Fruit fly (Drosophila melanogaster): ENCODE data around the gene Atu.
A peak's percentile ranks its signal among the peaks of the same experiment; 100 is the strongest.

Gene Atu

dm6 chr3R:5617923-5618623, 4.9 kb downstream of the Atu start (continued):
- TF ChIP-seq CG8319 (GFP tag; optimal IDR thresholded peaks at IDR 0.05) (no peak), CG6276 (GFP tag; optimal IDR thresholded peaks at IDR 0.05) (peak; percentile 34), CG1621 (tag; optimal IDR thresholded peaks at IDR 0.05) (peak; percentile 19), topi (GFP tag; optimal IDR thresholded peaks at IDR 0.05) (peak; percentile 50), lz (GFP tag; optimal IDR thresholded peaks at IDR 0.05) (peak; percentile 40), fd59A (GFP tag; optimal IDR thresholded peaks at IDR 0.05) (no peak), Sox14 (GFP tag; optimal IDR thresholded peaks at IDR 0.05) (peak; percentile 74), Sox15 (GFP tag; optimal IDR thresholded peaks at IDR 0.05) (peak; percentile 15), acj6 (GFP tag; optimal IDR thresholded peaks at IDR 0.05) (peak; percentile 45), CG32006 (GFP tag; optimal IDR thresholded peaks at IDR 0.05) (peak; percentile 68), net (GFP tag; optimal IDR thresholded peaks at IDR 0.05) (peak; percentile 27), CG6163 (GFP tag; IDR thresholded peaks at IDR 0.05) (peak; percentile 72), CG15336 (GFP tag; IDR thresholded peaks at IDR 0.05) (peak; percentile 57), CG8632 (GFP tag; optimal IDR thresholded peaks at IDR 0.05) (peak; percentile 23), Eip75B (GFP tag; optimal IDR thresholded peaks at IDR 0.05) (peak; percentile 52), Blimp-1 (GFP tag; optimal IDR thresholded peaks at IDR 0.05) (no peak), Hr4 (GFP tag; optimal IDR thresholded peaks at IDR 0.05) (peak; percentile 64), Met (GFP tag; optimal IDR thresholded peaks at IDR 0.05) (peak; percentile 52)

dm6 chr3R:5620387-5620956, 7.3 kb downstream of the Atu start:
- TF ChIP-seq spab (GFP tag; optimal IDR thresholded peaks at IDR 0.05), result peak; percentile 48
- peak; percentile 57 for TF ChIP-seq pdm3 (GFP tag; optimal IDR thresholded peaks at IDR 0.05)
- TF ChIP-seq Eip93F (GFP tag; optimal IDR thresholded peaks at IDR 0.05), result no peak
- TF ChIP-seq CG11294 (GFP tag; IDR thresholded peaks at IDR 0.05), result no peak
- peak; percentile 71 for TF ChIP-seq topi (GFP tag; optimal IDR thresholded peaks at IDR 0.05)
- TF ChIP-seq CG10669 (GFP tag; optimal IDR thresholded peaks at IDR 0.05), result peak; percentile 49
- TF ChIP-seq CG6792 (GFP tag; optimal IDR thresholded peaks at IDR 0.05), result peak; percentile 55
- TF ChIP-seq ss (GFP tag; optimal IDR thresholded peaks at IDR 0.05), result peak in 1 of 2 experiments; percentile 51
- peak; percentile 70 for TF ChIP-seq cyc (GFP tag; optimal IDR thresholded peaks at IDR 0.05)
- TF ChIP-seq Eip78C (GFP tag), result peak; percentile 92
- peak; percentile 58 for TF ChIP-seq OdsH (GFP tag; optimal IDR thresholded peaks at IDR 0.05)
- TF ChIP-seq CG6163 (GFP tag; IDR thresholded peaks at IDR 0.05), result peak; percentile 76
- TF ChIP-seq Gug (GFP tag; IDR thresholded peaks at IDR 0.05), result peak; percentile 51
- TF ChIP-seq vri (GFP tag; optimal IDR thresholded peaks at IDR 0.05), result no peak
- TF ChIP-seq dac (GFP tag; optimal IDR thresholded peaks at IDR 0.05), result peak; percentile 55
- TF ChIP-seq esn (GFP tag; optimal IDR thresholded peaks at IDR 0.05), result peak; percentile 82
- TF ChIP-seq Lpt (GFP tag; optimal IDR thresholded peaks at IDR 0.05), result peak; percentile 17
- TF ChIP-seq Eip75B (GFP tag; optimal IDR thresholded peaks at IDR 0.05), result peak; percentile 67
- TF ChIP-seq CG31627 (GFP tag; optimal IDR thresholded peaks at IDR 0.05), result peak; percentile 65
- TF ChIP-seq eg (GFP tag; IDR thresholded peaks at IDR 0.05), result peak; percentile 65
- peak; percentile 73 for TF ChIP-seq net (GFP tag; optimal IDR thresholded peaks at IDR 0.05)
- TF ChIP-seq Ets96B (tag; optimal IDR thresholded peaks at IDR 0.05), result peak; percentile 55
- TF ChIP-seq Blimp-1 (GFP tag; optimal IDR thresholded peaks at IDR 0.05), result peak; percentile 5
- peak; percentile 69 for TF ChIP-seq CG6808 (GFP tag; optimal IDR thresholded peaks at IDR 0.05)
- peak; percentile 50 for TF ChIP-seq fd59A (GFP tag; optimal IDR thresholded peaks at IDR 0.05)
- peak; percentile 16 for TF ChIP-seq CG16779 (tag; optimal IDR thresholded peaks at IDR 0.05)
- no peak for TF ChIP-seq Hr38 (GFP tag; optimal IDR thresholded peaks at IDR 0.05)
- peak; percentile 61 for TF ChIP-seq Hr39 (GFP tag; optimal IDR thresholded peaks at IDR 0.05)
- no peak for TF ChIP-seq CG6854 (GFP tag; optimal IDR thresholded peaks at IDR 0.05)
- peak; percentile 67 for TF ChIP-seq Hr4 (GFP tag; optimal IDR thresholded peaks at IDR 0.05)
- peak; percentile 60; the same call in 1 of the 3 replicates for TF ChIP-seq CG8119 (GFP tag; IDR thresholded peaks at IDR 0.05)
- TF ChIP-seq Sox102F (GFP tag; optimal IDR thresholded peaks at IDR 0.05), result peak; percentile 61
- peak; percentile 65 for TF ChIP-seq CG8632 (GFP tag; optimal IDR thresholded peaks at IDR 0.05)
- TF ChIP-seq fd85E (GFP tag; optimal IDR thresholded peaks at IDR 0.05), result peak; percentile 15
- TF ChIP-seq CG1621 (tag; optimal IDR thresholded peaks at IDR 0.05), result peak; percentile 14
- no peak for TF ChIP-seq CG15336 (GFP tag; IDR thresholded peaks at IDR 0.05)
- peak; percentile 73 for TF ChIP-seq CG4318 (GFP tag; optimal IDR thresholded peaks at IDR 0.05)
- peak; percentile 69 for TF ChIP-seq Met (GFP tag; optimal IDR thresholded peaks at IDR 0.05)
- TF ChIP-seq Ets21C (GFP tag; optimal IDR thresholded peaks at IDR 0.05), result peak; percentile 19
- peak; percentile 86 for TF ChIP-seq CG32006 (GFP tag; optimal IDR thresholded peaks at IDR 0.05)
